Worm (Caenorhabditis elegans) whole organism, L1 larva: Measurements from ENCODE around the gene F42A6.2.

ENCODE experiments used
- C16A3.4 ChIP-seq: fragments of 150-350 bp; optimal IDR thresholded peaks from 2 replicates; lab custom pipeline; 2014; ENCODE audit warnings: missing biosample characterization, missing genetic modification characterization
- F16B12.6 ChIP-seq: fragments of 150-350 bp; optimal IDR thresholded peaks from 2 replicates; lab custom pipeline; 2014; ENCODE audit warnings: missing biosample characterization, missing genetic modification characterization
- Y116A8C.19 ChIP-seq: sonication (generic microtip); optimal IDR thresholded peaks from 2 replicates; lab custom pipeline; 2016; ENCODE audit warnings: missing compliant biosample characterization, missing genetic modification characterization, borderline replicate concordance
- alr-1 ChIP-seq: fragments of 200-800 bp; sonication (Bioruptor generic); optimal IDR thresholded peaks from 2 replicates; lab custom pipeline; 2018; ENCODE audit warnings: borderline replicate concordance, mild to moderate bottlenecking, missing genetic modification characterization, missing compliant biosample characterization
- aly-2 ChIP-seq: fragments of 150-350 bp; optimal IDR thresholded peaks from 2 replicates; lab custom pipeline; 2014; ENCODE audit warnings: missing biosample characterization, missing genetic modification characterization
- blmp-1 ChIP-seq: fragments of 150-350 bp; optimal IDR thresholded peaks from 2 replicates; lab custom pipeline; 2014; ENCODE audit warnings: missing biosample characterization, missing genetic modification characterization
- ceh-88 ChIP-seq: fragments of 200-800 bp; sonication (Bioruptor generic); IDR thresholded peaks from 2 replicates; pipeline ENCODE4 v1.3.6; 2022; ENCODE audit warnings: missing genetic modification characterization, missing compliant biosample characterization
- ces-1 ChIP-seq: fragments of 150-350 bp; optimal IDR thresholded peaks from 2 replicates; lab custom pipeline; 2014; ENCODE audit warnings: missing biosample characterization, missing genetic modification reagents, missing genetic modification characterization
- dpl-1 ChIP-seq, 3 experiments: fragments of 150-350 bp in 2 of 3; sonication (generic microtip) in 1 of 3; optimal IDR thresholded peaks; 2 replicates each; lab custom pipeline; 2014 to 2017; ENCODE audit warnings: missing biosample characterization in 3 of 3, missing genetic modification characterization in 3 of 3, missing genetic modification reagents in 3 of 3
- dsc-1 ChIP-seq: sonication (generic microtip); optimal IDR thresholded peaks from 2 replicates; lab custom pipeline; 2016; ENCODE audit warnings: mild to moderate bottlenecking, missing genetic modification characterization, missing compliant biosample characterization
- egl-13 ChIP-seq: sonication (generic microtip); optimal IDR thresholded peaks from 2 replicates; lab custom pipeline; 2016; ENCODE audit warnings: missing genotype, missing genetic modification reagents, missing genetic modification characterization, missing compliant biosample characterization
- fkh-10 ChIP-seq: sonication (generic microtip); optimal IDR thresholded peaks from 2 replicates; lab custom pipeline; 2017; ENCODE audit warnings: missing biosample characterization, missing genetic modification reagents, missing genetic modification characterization
- fkh-8 ChIP-seq: sonication (generic microtip); optimal IDR thresholded peaks from 2 replicates; lab custom pipeline; 2016; ENCODE audit warnings: mild to moderate bottlenecking, missing genetic modification characterization, missing compliant biosample characterization
- fos-1 ChIP-seq: fragments of 150-350 bp; optimal IDR thresholded peaks from 2 replicates; lab custom pipeline; 2014; ENCODE audit warnings: missing biosample characterization, missing genetic modification characterization
- grh-1 ChIP-seq: fragments of 200-800 bp; sonication (Bioruptor generic); IDR thresholded peaks from 2 replicates; pipeline ENCODE4 v1.3.6; 2022; ENCODE audit warnings: missing genetic modification reagents, missing genetic modification characterization, missing compliant biosample characterization
- hlh-17 ChIP-seq: fragments of 200-800 bp; sonication (Bioruptor generic); optimal IDR thresholded peaks from 2 replicates; lab custom pipeline; 2018; ENCODE audit warnings: missing genetic modification characterization, mild to moderate bottlenecking, missing compliant biosample characterization, moderate library complexity, borderline replicate concordance
- hlh-4 ChIP-seq: sonication (generic microtip); optimal IDR thresholded peaks from 2 replicates; lab custom pipeline; 2016; ENCODE audit warnings: mild to moderate bottlenecking, missing genetic modification characterization, missing compliant biosample characterization
- hpl-2 ChIP-seq: fragments of 150-350 bp; optimal IDR thresholded peaks from 2 replicates; lab custom pipeline; 2014; ENCODE audit warnings: missing biosample characterization, missing genetic modification reagents, missing genetic modification characterization
- irx-1 ChIP-seq: sonication (generic microtip); optimal IDR thresholded peaks from 2 replicates; lab custom pipeline; 2016; ENCODE audit warnings: missing genetic modification characterization, missing compliant biosample characterization
- isw-1 ChIP-seq: fragments of 200-800 bp; sonication (Bioruptor generic); IDR thresholded peaks from 2 replicates; pipeline ENCODE4 v1.3.6; 2022; ENCODE audit warnings: missing genetic modification characterization, missing compliant biosample characterization
- lin-13 ChIP-seq: fragments of 150-350 bp; optimal IDR thresholded peaks from 2 replicates; lab custom pipeline; 2014; ENCODE audit warnings: missing biosample characterization, missing genetic modification reagents, missing genetic modification characterization
- lin-14 ChIP-seq: fragments of 200-800 bp; sonication (Bioruptor generic); optimal IDR thresholded peaks from 2 replicates; lab custom pipeline; 2018; ENCODE audit warnings: mild to moderate bottlenecking, missing genetic modification characterization, moderate library complexity, missing compliant biosample characterization
- lin-15B ChIP-seq: fragments of 150-350 bp; sonication (generic microtip); optimal IDR thresholded peaks from 3 replicates; lab custom pipeline; 2014; ENCODE audit warnings: missing biosample characterization, missing genetic modification characterization
- lir-3 ChIP-seq: sonication (generic microtip); optimal IDR thresholded peaks from 2 replicates; lab custom pipeline; 2016; ENCODE audit warnings: mild to moderate bottlenecking, missing genetic modification characterization, moderate library complexity, missing compliant biosample characterization; ENCODE audit not compliant: poor library complexity
- lsy-2 ChIP-seq, 2 experiments: fragments of 150-350 bp; optimal IDR thresholded peaks; 2 replicates each; lab custom pipeline; 2014; ENCODE audit warnings: missing biosample characterization in 2 of 2, missing genetic modification characterization in 2 of 2
- mab-9 ChIP-seq: fragments of 200-800 bp; sonication (Bioruptor generic); IDR thresholded peaks from 2 replicates; pipeline ENCODE4 v1.3.6; 2022; ENCODE audit warnings: missing genetic modification reagents, missing genetic modification characterization, missing compliant biosample characterization
- mdl-1 ChIP-seq, 2 experiments: fragments of 150-350 bp; optimal IDR thresholded peaks; 2 replicates each; lab custom pipeline; 2014 to 2017; ENCODE audit warnings: missing biosample characterization in 2 of 2, missing genetic modification characterization in 2 of 2, inconsistent platforms in 1 of 2
- mef-2 ChIP-seq: fragments of 150-350 bp; optimal IDR thresholded peaks from 2 replicates; lab custom pipeline; 2014; ENCODE audit warnings: missing biosample characterization, missing genetic modification characterization
- nhr-11 ChIP-seq: fragments of 150-350 bp; optimal IDR thresholded peaks from 2 replicates; lab custom pipeline; 2014; ENCODE audit warnings: missing biosample characterization, missing genetic modification characterization
- nhr-12 ChIP-seq: sonication (generic microtip); optimal IDR thresholded peaks from 2 replicates; lab custom pipeline; 2017; ENCODE audit warnings: missing biosample characterization, missing genetic modification characterization
- nhr-20 ChIP-seq: sonication (generic microtip); optimal IDR thresholded peaks from 2 replicates; lab custom pipeline; 2016; ENCODE audit warnings: mild to moderate bottlenecking, missing genetic modification characterization, missing compliant biosample characterization
- nhr-237 ChIP-seq: fragments of 150-350 bp; optimal IDR thresholded peaks from 2 replicates; lab custom pipeline; 2014; ENCODE audit warnings: missing biosample characterization, missing genetic modification characterization
- nhr-47 ChIP-seq: sonication (generic microtip); optimal IDR thresholded peaks from 2 replicates; lab custom pipeline; 2016; ENCODE audit warnings: mild to moderate bottlenecking, missing genetic modification characterization, moderate library complexity, missing compliant biosample characterization
- nhr-71 ChIP-seq: sonication (generic microtip); optimal IDR thresholded peaks from 2 replicates; lab custom pipeline; 2016; ENCODE audit warnings: mild to moderate bottlenecking, missing genetic modification characterization, moderate library complexity, missing compliant biosample characterization
- nhr-77 ChIP-seq: fragments of 150-350 bp; optimal IDR thresholded peaks from 2 replicates; lab custom pipeline; 2014; ENCODE audit warnings: missing biosample characterization, missing genetic modification characterization
- nhr-84 ChIP-seq: sonication (generic microtip); optimal IDR thresholded peaks from 2 replicates; lab custom pipeline; 2017; ENCODE audit warnings: missing biosample characterization, missing genetic modification characterization
- nhr-85 ChIP-seq: sonication (generic microtip); peaks from one replicate; lab custom pipeline; 2016; ENCODE audit warnings: missing genetic modification characterization, inconsistent platforms, missing compliant biosample characterization
- skn-1 ChIP-seq: fragments of 150-350 bp; optimal IDR thresholded peaks from 2 replicates; lab custom pipeline; 2014; ENCODE audit warnings: missing biosample characterization, missing genetic modification characterization
- sox-4 ChIP-seq: sonication (generic microtip); optimal IDR thresholded peaks from 2 replicates; lab custom pipeline; 2016; ENCODE audit warnings: missing genetic modification characterization, missing compliant biosample characterization
- sptf-1 ChIP-seq: fragments of 150-350 bp; optimal IDR thresholded peaks from 2 replicates; lab custom pipeline; 2014; ENCODE audit warnings: missing biosample characterization, missing genetic modification characterization
- swsn-7 ChIP-seq: sonication (generic microtip); optimal IDR thresholded peaks from 2 replicates; lab custom pipeline; 2016; ENCODE audit warnings: missing genetic modification characterization, missing compliant biosample characterization
- tbx-2 ChIP-seq: sonication (generic microtip); optimal IDR thresholded peaks from 2 replicates; lab custom pipeline; 2016; ENCODE audit warnings: missing genetic modification characterization, missing compliant biosample characterization
- unc-130 ChIP-seq: fragments of 150-350 bp; optimal IDR thresholded peaks from 2 replicates; lab custom pipeline; 2017; ENCODE audit warnings: missing biosample characterization, missing genetic modification characterization, inconsistent platforms
- unc-30 ChIP-seq: sonication (generic microtip); optimal IDR thresholded peaks from 2 replicates; lab custom pipeline; 2017; ENCODE audit warnings: missing biosample characterization, missing genetic modification characterization
- unc-62 ChIP-seq: fragments of 150-350 bp; optimal IDR thresholded peaks from 2 replicates; lab custom pipeline; 2014; ENCODE audit warnings: missing biosample characterization, missing genetic modification reagents, missing genetic modification characterization
- unc-86 ChIP-seq: sonication (generic microtip); optimal IDR thresholded peaks from 2 replicates; lab custom pipeline; 2016; ENCODE audit warnings: missing genetic modification characterization, missing compliant biosample characterization
- vab-15 ChIP-seq: sonication (generic microtip); optimal IDR thresholded peaks from 2 replicates; lab custom pipeline; 2017; ENCODE audit warnings: missing genotype, mild to moderate bottlenecking, missing genetic modification characterization, missing compliant biosample characterization
- xbp-1 ChIP-seq: sonication (generic microtip); optimal IDR thresholded peaks from 2 replicates; lab custom pipeline; 2016; ENCODE audit warnings: missing genetic modification characterization, missing compliant biosample characterization
- zag-1 ChIP-seq: fragments of 150-350 bp; optimal IDR thresholded peaks from 2 replicates; lab custom pipeline; 2014; ENCODE audit warnings: missing biosample characterization, missing genetic modification characterization
- zip-4 ChIP-seq: fragments of 200-800 bp; sonication (Bioruptor generic); optimal IDR thresholded peaks from 2 replicates; lab custom pipeline; 2018; ENCODE audit warnings: mild to moderate bottlenecking, missing genetic modification characterization, moderate library complexity, missing compliant biosample characterization
- ztf-11 ChIP-seq, 2 experiments: sonication (generic microtip); optimal IDR thresholded peaks; 2 replicates each; lab custom pipeline; 2016 to 2017; ENCODE audit warnings: missing genetic modification characterization in 2 of 2, missing biosample characterization in 1 of 2, missing compliant biosample characterization in 1 of 2

Gene F42A6.2

ce11 chrIV:3338676-3339075, 2.6 kb upstream of the F42A6.2 start, which contains the start of gene hrpa-1 (continued):
- TF ChIP-seq nhr-237 (peak; percentile 40), egl-13 (peak; percentile 77), swsn-7 (tag; lab: Kevin White, UChicago) (peak; percentile 88), alr-1 (tag; lab: Kevin White, UChicago) (no peak), unc-130 (tag; lab: Kevin White, UChicago) (peak; percentile 29), zip-4 (GFP tag; lab: Kevin White, UChicago) (peak; percentile 12), Y116A8C.19 (tag; lab: Kevin White, UChicago) (no peak), lin-14 (peak; percentile 87), mab-9 (peak; percentile 55; the same call in 1 of the 2 replicates), lin-13 (peak; percentile 85), nhr-77 (tag; lab: Kevin White, UChicago) (peak; percentile 73), grh-1 (peak; percentile 78), sptf-1 (tag; lab: Kevin White, UChicago) (no peak), skn-1 (tag; lab: Kevin White, UChicago) (peak; percentile 94), hlh-17 (GFP tag; lab: Kevin White, UChicago) (no peak), sox-4 (tag; lab: Kevin White, UChicago) (peak; percentile 59), nhr-84 (tag; lab: Kevin White, UChicago) (no peak), dpl-1 (GFP tag; optimal IDR thresholded peaks at IDR 0.05; lab: Kevin White, UChicago) (peak; percentile 96 to 98 (median 97)), aly-2 (no peak), tbx-2 (peak; percentile 88), isw-1 (GFP tag; lab: Robert Waterston, UW) (peak; percentile 89), xbp-1 (tag; lab: Kevin White, UChicago) (peak; percentile 88), zag-1 (peak; percentile 31), vab-15 (tag; lab: Kevin White, UChicago) (no peak), lin-15B (tag; lab: Kevin White, UChicago) (peak; percentile 82), F16B12.6 (tag; lab: Kevin White, UChicago) (peak; percentile 59), dsc-1 (tag; lab: Kevin White, UChicago) (peak; percentile 83), ztf-11 (tag; optimal IDR thresholded peaks at IDR 0.05; lab: Kevin White, UChicago) (peak in 1 of 2 experiments; percentile 69), fos-1 (tag; lab: Kevin White, UChicago) (peak; percentile 76), irx-1 (peak; percentile 72), nhr-47 (tag; lab: Kevin White, UChicago) (peak; percentile 92), fkh-8 (tag; lab: Kevin White, UChicago) (peak; percentile 87), mef-2 (tag; lab: Kevin White, UChicago) (peak; percentile 23), unc-86 (tag; lab: Kevin White, UChicago) (peak; percentile 85), nhr-20 (tag; lab: Kevin White, UChicago) (peak; percentile 85), nhr-11 (tag; lab: Kevin White, UChicago) (peak; percentile 23), nhr-85 (peak; percentile 87), lir-3 (no peak), blmp-1 (tag; lab: Kevin White, UChicago) (peak; percentile 84), C16A3.4 (tag; lab: Kevin White, UChicago) (peak; percentile 88), hlh-4 (tag; lab: Kevin White, UChicago) (no peak), fkh-10 (GFP tag; lab: Kevin White, UChicago) (peak; percentile 48), unc-30 (no peak), ceh-88 (GFP tag; lab: Robert Waterston, UW) (peak; percentile 54; the same call in 1 of the 2 replicates), hpl-2 (GFP tag; lab: Kevin White, UChicago) (no peak), mdl-1 (tag; optimal IDR thresholded peaks at IDR 0.05; lab: Kevin White, UChicago) (peak in 1 of 2 experiments; percentile 75), ces-1 (no peak), nhr-12 (no peak), lsy-2 (tag; optimal IDR thresholded peaks at IDR 0.05; lab: Kevin White, UChicago) (peak; percentile 94 to 97), unc-62 (GFP tag; lab: Kevin White, UChicago) (no peak), nhr-71 (tag; lab: Kevin White, UChicago) (peak; percentile 93)
- TF ChIP-seq, all 84 proteins: peak for 57
